Fruit fly (Drosophila melanogaster) whole organism, embryonic: ENCODE results near the gene CG6153.

Source experiments
- CG10147 ChIP-seq: fragments of 200-800 bp; sonication (Bioruptor generic); optimal IDR thresholded peaks from 2 replicates; lab custom pipeline; 2019; ENCODE audit warnings: missing biosample characterization, mild to moderate bottlenecking, missing genetic modification characterization, moderate library complexity
- CG12071 ChIP-seq: fragments of 200-800 bp; sonication (Bioruptor generic); optimal IDR thresholded peaks from 3 replicates; lab custom pipeline; 2018; ENCODE audit warnings: missing biosample characterization, mild to moderate bottlenecking, missing genetic modification characterization
- CG12236 ChIP-seq: fragments of 200-800 bp; sonication (Bioruptor generic); optimal IDR thresholded peaks from 2 replicates; lab custom pipeline; 2016; ENCODE audit warnings: missing biosample characterization, missing genetic modification characterization
- CG43689 ChIP-seq: fragments of 200-800 bp; sonication (Bioruptor generic); IDR thresholded peaks from 2 replicates; pipeline ENCODE4 v1.3.6; 2022; ENCODE audit warnings: missing biosample characterization, missing genetic modification characterization
- CG6272 ChIP-seq: fragments of 200-800 bp; sonication (Bioruptor generic); IDR thresholded peaks from 2 replicates; pipeline ENCODE4 v1.3.6; 2022; ENCODE audit warnings: missing biosample characterization, missing genetic modification characterization
- Lim3 ChIP-seq: fragments of 200-800 bp; sonication (Bioruptor generic); IDR thresholded peaks from 2 replicates; pipeline ENCODE4 v1.3.6; 2022; ENCODE audit warnings: missing biosample characterization, missing genetic modification characterization
- MBD-R2 ChIP-seq: fragments of 200-800 bp; sonication (Bioruptor generic); IDR thresholded peaks from 2 replicates; pipeline ENCODE4 v1.3.6; 2022; ENCODE audit warnings: missing biosample characterization, missing genetic modification characterization
- NFAT ChIP-seq: fragments of 200-800 bp; sonication (Bioruptor generic); IDR thresholded peaks from 2 replicates; pipeline ENCODE4 v1.3.6; 2022; ENCODE audit warnings: missing biosample characterization, missing genetic modification characterization
- kah ChIP-seq: fragments of 200-800 bp; sonication (Bioruptor generic); optimal IDR thresholded peaks from 2 replicates; lab custom pipeline; 2018; ENCODE audit warnings: missing biosample characterization, mild to moderate bottlenecking, missing genetic modification characterization
- vvl ChIP-seq: fragments of 200-800 bp; sonication (Bioruptor generic); IDR thresholded peaks from 2 replicates; pipeline ENCODE4 v1.3.6; 2022; ENCODE audit warnings: missing biosample characterization, missing genetic modification characterization
- zf30C ChIP-seq: fragments of 200-800 bp; sonication (Bioruptor generic); optimal IDR thresholded peaks from 3 replicates; lab custom pipeline; 2018; ENCODE audit warnings: missing biosample characterization, mild to moderate bottlenecking, missing genetic modification characterization

- no peak for TF ChIP-seq kah
- TF ChIP-seq CG12071 (GFP tag; lab: Kevin White, UChicago) = no peak
- no peak for TF ChIP-seq CG43689 (GFP tag; lab: Robert Waterston, UW)
- no peak for TF ChIP-seq CG6272 (GFP tag; lab: Robert Waterston, UW)
- no peak for TF ChIP-seq vvl
- TF ChIP-seq MBD-R2 (GFP tag; lab: Robert Waterston, UW) = no peak
- TF ChIP-seq zf30C (GFP tag; lab: Kevin White, UChicago) = no peak
- no peak for TF ChIP-seq CG10147 (GFP tag; lab: Kevin White, UChicago)
- TF ChIP-seq CG12236 (GFP tag; lab: Kevin White, UChicago) = no peak
- TF ChIP-seq NFAT = no peak
- TF ChIP-seq Lim3 (GFP tag; lab: Robert Waterston, UW) = no peak
Measured at dm6 chr2L:12674365-12674764, 18.4 kb upstream of the CG6153 start.
